Fruit fly (Drosophila melanogaster) Kc167 (cell line): Measurements from ENCODE around the gene CG14543.

Experiments used
- Myc ChIP-seq: fragments of >200 bp; optimal IDR thresholded peaks from 2 replicates; lab custom pipeline; 2017; ENCODE audit warnings: missing external identifiers
- psq ChIP-seq: fragments of >200 bp; optimal IDR thresholded peaks from 2 replicates; lab custom pipeline; 2017; ENCODE audit warnings: missing external identifiers
- ttk ChIP-seq: sonication (Bioruptor generic); optimal IDR thresholded peaks from 2 replicates; lab custom pipeline; 2017; ENCODE audit warnings: missing external identifiers

- TF ChIP-seq psq (lab: Kevin White, UChicago) (no peak), ttk (lab: Kevin White, UChicago) (no peak), Myc (lab: Kevin White, UChicago) (no peak)
Observed at dm6 chr3R:26058066-26058465, 1.6 kb downstream of the CG14543 start, which contains the start of the genes PIG-P and Tcs6.
